Fruit fly (Drosophila melanogaster) whole organism, pupa: Measurements from ENCODE around the gene Alp10.

Experiments
- CG12605 ChIP-seq: fragments of 200-800 bp; sonication (Bioruptor generic); IDR thresholded peaks from 2 replicates; pipeline ENCODE4 v1.3.6; 2022; ENCODE audit warnings: missing biosample characterization, missing genetic modification characterization
- CG14655 ChIP-seq: fragments of 200-800 bp; sonication (Bioruptor generic); optimal IDR thresholded peaks from 3 replicates; lab custom pipeline; 2017; ENCODE audit warnings: mild to moderate bottlenecking, missing biosample characterization, missing genetic modification reagents, missing genetic modification characterization
- CG15710 ChIP-seq: fragments of 200-800 bp; sonication (Bioruptor generic); optimal IDR thresholded peaks from 2 replicates; lab custom pipeline; 2018; ENCODE audit warnings: missing biosample characterization, mild to moderate bottlenecking, missing genetic modification characterization, moderate library complexity
- CG17806 ChIP-seq: fragments of 200-800 bp; sonication (Bioruptor generic); optimal IDR thresholded peaks from 2 replicates; lab custom pipeline; 2018; ENCODE audit warnings: missing biosample characterization, mild to moderate bottlenecking, missing genetic modification characterization, moderate library complexity
- CG4496 ChIP-seq: fragments of 200-800 bp; sonication (Bioruptor generic); IDR thresholded peaks from 3 replicates; pipeline ENCODE4 v1.3.6; 2022; ENCODE audit warnings: missing biosample characterization, missing genetic modification characterization
- CG8301 ChIP-seq: fragments of 200-800 bp; sonication (Bioruptor generic); optimal IDR thresholded peaks from 2 replicates; lab custom pipeline; 2018; ENCODE audit warnings: missing biosample characterization, mild to moderate bottlenecking, missing genetic modification characterization
- CG9948 ChIP-seq: fragments of 200-800 bp; sonication (Bioruptor generic); optimal IDR thresholded peaks from 2 replicates; lab custom pipeline; 2018; ENCODE audit warnings: missing biosample characterization, mild to moderate bottlenecking, missing genetic modification characterization, moderate library complexity
- EcR ChIP-seq: fragments of 200-800 bp; sonication (Bioruptor generic); optimal IDR thresholded peaks from 3 replicates; lab custom pipeline; 2019; ENCODE audit warnings: missing biosample characterization, missing genetic modification characterization, mild to moderate bottlenecking, moderate library complexity, missing genetic modification reagents
- Pif1A ChIP-seq: fragments of 200-800 bp; sonication (Bioruptor generic); optimal IDR thresholded peaks from 3 replicates; lab custom pipeline; 2016; ENCODE audit warnings: missing biosample characterization, missing genetic modification characterization
- gl ChIP-seq: fragments of 200-800 bp; sonication (Bioruptor generic); optimal IDR thresholded peaks from 2 replicates; lab custom pipeline; 2018; ENCODE audit warnings: missing biosample characterization, mild to moderate bottlenecking, missing genetic modification characterization
- rn ChIP-seq: fragments of 200-800 bp; sonication (Bioruptor generic); IDR thresholded peaks from 2 replicates; pipeline ENCODE4 v1.3.6; 2022; ENCODE audit warnings: missing biosample characterization, missing genetic modification characterization

DNA sequence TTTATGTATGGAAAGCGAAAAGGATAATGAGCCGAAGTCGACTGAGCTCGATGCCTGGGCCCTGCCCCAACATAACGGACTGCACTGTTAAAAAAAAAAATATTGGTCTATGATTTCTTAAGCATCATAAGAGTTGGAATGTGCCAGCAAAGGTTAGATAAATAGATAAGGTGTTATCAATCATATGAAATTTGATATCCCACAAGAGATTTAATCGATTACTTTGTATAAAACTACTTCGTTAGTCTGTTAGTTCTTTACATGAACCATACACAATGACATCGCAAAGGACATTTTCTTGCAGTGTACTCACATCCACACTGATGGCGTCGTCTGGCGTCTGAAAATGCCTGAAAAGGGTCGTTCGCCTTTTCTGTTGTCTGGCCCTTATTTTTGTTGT is 42.4 kb upstream of the Alp10 start:
- peak; percentile 59 for TF ChIP-seq CG17806
- peak; percentile 47 for TF ChIP-seq CG8301
- TF ChIP-seq CG14655 = peak; percentile 49
- peak; percentile 58 for TF ChIP-seq CG9948 (tag; lab: Kevin White, UChicago)
- TF ChIP-seq CG15710 (tag; lab: Kevin White, UChicago) = peak; percentile 62
- TF ChIP-seq EcR (GFP tag; lab: Kevin White, UChicago) = peak; percentile 67
- peak; percentile 63 for TF ChIP-seq Pif1A
- TF ChIP-seq rn = no peak
- TF ChIP-seq gl (tag; lab: Kevin White, UChicago) = no peak
- no peak for TF ChIP-seq CG4496 (GFP tag; lab: Robert Waterston, UW)
- TF ChIP-seq CG12605 = no peak
